Worm (Caenorhabditis elegans) whole organism, L2 larva: ENCODE measurements around the gene dap-3.

ENCODE experiments used
- C34F6.9 ChIP-seq: fragments of 150-350 bp; optimal IDR thresholded peaks from 2 replicates; lab custom pipeline; 2014; ENCODE audit warnings: missing biosample characterization, missing genetic modification characterization
- F13H6.1 ChIP-seq: sonication (generic microtip); optimal IDR thresholded peaks from 2 replicates; lab custom pipeline; 2016; ENCODE audit warnings: missing genetic modification characterization, missing compliant biosample characterization
- aly-2 ChIP-seq: fragments of 150-350 bp; optimal IDR thresholded peaks from 2 replicates; lab custom pipeline; 2014; ENCODE audit warnings: missing biosample characterization, missing genetic modification characterization
- ama-1 ChIP-seq: fragments of 150-350 bp; optimal IDR thresholded peaks from 2 replicates; lab custom pipeline; 2018; ENCODE audit warnings: inconsistent platforms
- blmp-1 ChIP-seq: sonication (generic microtip); optimal IDR thresholded peaks from 2 replicates; lab custom pipeline; 2017; ENCODE audit warnings: missing genetic modification characterization, mild to moderate bottlenecking, missing compliant biosample characterization, antibody characterized with exemption, moderate library complexity; ENCODE audit not compliant: insufficient read depth
- crh-2 ChIP-seq: sonication (generic microtip); optimal IDR thresholded peaks from 2 replicates; lab custom pipeline; 2017; ENCODE audit warnings: missing biosample characterization, missing genetic modification characterization
- egl-27 ChIP-seq: sonication (generic microtip); optimal IDR thresholded peaks from 3 replicates; lab custom pipeline; 2017; ENCODE audit warnings: missing biosample characterization, missing genetic modification reagents, missing genetic modification characterization
- elt-1 ChIP-seq: fragments of 150-350 bp; optimal IDR thresholded peaks from 2 replicates; lab custom pipeline; 2014; ENCODE audit warnings: missing biosample characterization, missing genetic modification characterization
- elt-3 ChIP-seq: sonication (generic microtip); optimal IDR thresholded peaks from 2 replicates; lab custom pipeline; 2017; ENCODE audit warnings: missing biosample characterization, missing genetic modification characterization
- fos-1 ChIP-seq: fragments of 150-350 bp; optimal IDR thresholded peaks from 2 replicates; lab custom pipeline; 2014; ENCODE audit warnings: missing biosample characterization, missing genetic modification characterization
- gmeb-1 ChIP-seq: fragments of 150-350 bp; optimal IDR thresholded peaks from 2 replicates; lab custom pipeline; 2014; ENCODE audit warnings: missing biosample characterization, missing genetic modification characterization
- lin-11 ChIP-seq: fragments of 150-350 bp; sonication (generic microtip); optimal IDR thresholded peaks from 2 replicates; lab custom pipeline; 2014; ENCODE audit warnings: missing biosample characterization, missing genetic modification characterization, inconsistent platforms, mixed read lengths
- lin-13 ChIP-seq: fragments of 150-350 bp; optimal IDR thresholded peaks from 2 replicates; lab custom pipeline; 2014; ENCODE audit warnings: missing biosample characterization, missing genetic modification reagents, missing genetic modification characterization
- lin-39 ChIP-seq: fragments of 150-350 bp; optimal IDR thresholded peaks from 2 replicates; lab custom pipeline; 2014; ENCODE audit warnings: missing biosample characterization, missing genetic modification reagents, missing genetic modification characterization
- lsy-2 ChIP-seq, 2 experiments: fragments of 150-350 bp in 1 of 2; sonication (generic microtip) in 1 of 2; optimal IDR thresholded peaks; 2 replicates each; lab custom pipeline; 2014 to 2017; ENCODE audit warnings: missing biosample characterization in 2 of 2, missing genetic modification characterization in 2 of 2
- mab-5 ChIP-seq: fragments of 150-350 bp; optimal IDR thresholded peaks from 2 replicates; lab custom pipeline; 2014; ENCODE audit warnings: missing biosample characterization, missing genetic modification characterization
- mbf-1 ChIP-seq: sonication (generic microtip); optimal IDR thresholded peaks from 2 replicates; lab custom pipeline; 2017; ENCODE audit warnings: missing biosample characterization, missing genetic modification characterization
- mdl-1 ChIP-seq, 2 experiments: fragments of 150-350 bp in 1 of 2; sonication (generic microtip) in 1 of 2; optimal IDR thresholded peaks; 2 replicates each; lab custom pipeline; 2017; ENCODE audit warnings: missing biosample characterization in 2 of 2, missing genetic modification characterization in 2 of 2
- nhr-10 ChIP-seq: sonication (generic microtip); optimal IDR thresholded peaks from 2 replicates; lab custom pipeline; 2017; ENCODE audit warnings: missing biosample characterization, missing genetic modification characterization
- nhr-11 ChIP-seq: fragments of 150-350 bp; optimal IDR thresholded peaks from 2 replicates; lab custom pipeline; 2014; ENCODE audit warnings: missing biosample characterization, missing genetic modification characterization
- nhr-12 ChIP-seq: fragments of 150-350 bp; optimal IDR thresholded peaks from 2 replicates; lab custom pipeline; 2014; ENCODE audit warnings: missing biosample characterization, missing genetic modification characterization
- nhr-129 ChIP-seq: fragments of 150-350 bp; optimal IDR thresholded peaks from 2 replicates; lab custom pipeline; 2014; ENCODE audit warnings: missing biosample characterization, missing genetic modification characterization
- nhr-21 ChIP-seq: fragments of 150-350 bp; optimal IDR thresholded peaks from 2 replicates; lab custom pipeline; 2014; ENCODE audit warnings: missing biosample characterization, missing genetic modification characterization
- nhr-237 ChIP-seq: fragments of 150-350 bp; optimal IDR thresholded peaks from 2 replicates; lab custom pipeline; 2014; ENCODE audit warnings: missing biosample characterization, missing genetic modification characterization
- nhr-25 ChIP-seq: fragments of 150-350 bp; sonication (generic microtip); optimal IDR thresholded peaks from 3 replicates; lab custom pipeline; 2014; ENCODE audit warnings: missing biosample characterization, missing genetic modification characterization
- nhr-6 ChIP-seq: fragments of 150-350 bp; optimal IDR thresholded peaks from 2 replicates; lab custom pipeline; 2014; ENCODE audit warnings: missing biosample characterization, missing genetic modification characterization
- peb-1 ChIP-seq: fragments of 150-350 bp; optimal IDR thresholded peaks from 2 replicates; lab custom pipeline; 2014; ENCODE audit warnings: missing biosample characterization, missing genetic modification characterization
- skn-1 ChIP-seq: sonication (generic microtip); optimal IDR thresholded peaks from 2 replicates; lab custom pipeline; 2017; ENCODE audit warnings: missing biosample characterization, missing genetic modification characterization
- sma-3 ChIP-seq: sonication (generic microtip); optimal IDR thresholded peaks from 2 replicates; lab custom pipeline; 2016; ENCODE audit warnings: missing genetic modification reagents, missing genetic modification characterization, missing compliant biosample characterization
- sma-9 ChIP-seq, 2 experiments: fragments of 150-350 bp in 1 of 2; sonication (generic microtip) in 1 of 2; optimal IDR thresholded peaks; 2 replicates each; lab custom pipeline; 2014 to 2016; ENCODE audit warnings: missing genetic modification characterization in 2 of 2, mild to moderate bottlenecking in 1 of 2, missing biosample characterization in 1 of 2, missing compliant biosample characterization in 1 of 2, missing genetic modification reagents in 1 of 2, moderate library complexity in 1 of 2
- snpc-4 ChIP-seq: fragments of 150-350 bp; optimal IDR thresholded peaks from 2 replicates; lab custom pipeline; 2014; ENCODE audit warnings: missing biosample characterization, missing genetic modification characterization
- unc-62 ChIP-seq: fragments of 150-350 bp; optimal IDR thresholded peaks from 2 replicates; lab custom pipeline; 2014; ENCODE audit warnings: missing biosample characterization, missing genetic modification reagents, missing genetic modification characterization
- zag-1 ChIP-seq: fragments of 150-350 bp; optimal IDR thresholded peaks from 2 replicates; lab custom pipeline; 2014; ENCODE audit warnings: missing biosample characterization, missing genetic modification characterization
- ztf-11 ChIP-seq: sonication (generic microtip); optimal IDR thresholded peaks from 2 replicates; lab custom pipeline; 2017; ENCODE audit warnings: missing biosample characterization, missing genetic modification characterization
- ztf-4 ChIP-seq: fragments of 150-350 bp; optimal IDR thresholded peaks from 2 replicates; lab custom pipeline; 2014; ENCODE audit warnings: missing biosample characterization, missing genetic modification characterization

Gene dap-3

DNA sequence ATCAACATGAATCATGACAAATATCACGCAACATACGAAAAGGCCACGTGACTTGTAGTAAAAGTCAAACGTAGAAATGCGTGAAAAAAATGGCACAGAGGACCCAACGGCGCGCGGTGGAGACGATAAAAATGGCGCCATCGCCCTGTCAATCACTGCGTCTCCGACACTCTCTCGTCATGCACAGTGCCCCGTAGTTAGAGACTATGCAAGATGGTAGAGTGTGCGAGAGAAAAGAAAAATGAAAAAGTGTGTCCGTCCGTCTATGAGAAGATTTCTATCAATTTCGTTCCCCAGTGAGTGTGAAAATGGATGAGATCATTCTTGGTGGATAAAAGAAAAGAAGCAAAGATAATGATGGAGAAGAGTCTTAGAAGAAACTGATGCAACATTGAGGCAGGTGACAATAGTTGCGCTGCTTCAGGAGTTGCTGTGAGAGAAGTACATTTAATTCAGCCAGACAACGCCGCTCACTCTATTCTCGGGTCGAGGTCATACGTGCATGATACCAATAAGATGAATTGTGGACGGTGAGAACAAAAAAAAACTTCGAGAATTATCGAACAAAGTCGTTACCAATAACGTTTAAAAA lies 25.4 kb upstream of the dap-3 start (continued):
- TF ChIP-seq F13H6.1 (tag; lab: Kevin White, UChicago) (peak; percentile 78), nhr-10 (tag; lab: Kevin White, UChicago) (no peak), zag-1 (tag; lab: Kevin White, UChicago) (no peak), mab-5 (tag; lab: Kevin White, UChicago) (no peak), lin-13 (GFP tag; lab: Kevin White, UChicago) (peak; percentile 15), peb-1 (no peak), ztf-11 (tag; lab: Kevin White, UChicago) (no peak), ama-1 (lab: Kevin White, UChicago) (no peak), elt-1 (tag; lab: Kevin White, UChicago) (no peak), egl-27 (peak; percentile 35), unc-62 (GFP tag; lab: Kevin White, UChicago) (no peak)

DNA sequence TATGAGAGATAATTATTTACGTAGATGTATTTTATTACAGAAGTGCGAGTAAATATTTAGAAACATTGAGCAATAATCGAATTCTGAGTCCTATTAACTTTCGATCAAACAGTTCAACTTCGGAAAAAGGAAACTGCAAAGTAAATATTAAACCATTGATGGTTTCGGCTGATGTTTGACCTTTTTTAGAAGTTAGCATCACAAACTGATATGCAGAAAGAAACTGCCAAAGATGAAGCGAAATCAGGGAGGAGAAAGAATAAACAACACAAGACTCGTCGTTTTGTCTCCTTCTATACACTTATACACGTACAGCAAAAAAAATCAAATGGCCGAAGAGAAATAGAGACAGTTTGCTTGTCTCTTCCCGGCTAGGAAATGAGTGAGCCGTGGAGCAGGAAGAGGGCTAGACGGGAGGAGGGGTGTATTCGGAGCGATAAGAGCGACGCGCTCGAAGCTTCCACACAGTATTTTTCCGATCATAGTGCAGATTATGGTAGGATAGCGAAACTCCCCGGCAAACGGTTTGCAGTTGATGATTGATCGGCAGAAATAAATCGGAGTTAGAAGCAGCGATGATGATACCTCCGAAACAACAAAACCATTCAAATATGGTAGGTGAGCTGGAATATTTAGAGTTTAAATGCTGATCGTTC lies 24.3 kb upstream of the dap-3 start:
- TF ChIP-seq nhr-129 (peak; percentile 23), sma-9 (GFP tag; optimal IDR thresholded peaks at IDR 0.05; lab: Kevin White, UChicago) (peak; percentile 45), sma-9 (tag; optimal IDR thresholded peaks at IDR 0.05; lab: Kevin White, UChicago) (no peak), ztf-11 (tag; lab: Kevin White, UChicago) (no peak), fos-1 (tag; lab: Kevin White, UChicago) (peak; percentile 39)
- TF ChIP-seq, all 48 proteins: peak for 3

DNA sequence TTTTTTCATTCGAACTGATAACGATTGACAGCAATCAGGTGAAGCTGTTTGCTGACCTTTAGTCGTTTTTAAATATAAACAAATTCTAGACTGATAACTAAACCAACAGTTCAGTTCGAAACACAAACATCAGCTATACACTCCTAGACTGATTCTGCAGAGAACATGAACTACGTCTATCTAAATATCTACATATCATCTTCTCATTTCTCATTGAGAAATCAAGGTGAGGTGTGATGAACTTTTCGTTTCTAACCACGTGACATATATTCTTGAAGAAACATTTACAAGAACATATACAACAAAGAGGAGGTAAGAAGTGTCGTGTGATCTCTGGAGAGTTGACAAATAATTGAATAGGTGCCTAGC lies 23.7 kb upstream of the dap-3 start:
- no peak for TF ChIP-seq elt-3
- peak; percentile 5 for TF ChIP-seq fos-1 (tag; lab: Kevin White, UChicago)
- peak; percentile 36 for TF ChIP-seq F13H6.1 (tag; lab: Kevin White, UChicago)
- no peak for TF ChIP-seq lin-11 (tag; lab: Kevin White, UChicago)
- peak; percentile 80 for TF ChIP-seq C34F6.9
- peak; percentile 37 for TF ChIP-seq gmeb-1 (tag; lab: Kevin White, UChicago)
- no peak for TF ChIP-seq mbf-1 (tag; lab: Kevin White, UChicago)
- TF ChIP-seq snpc-4 (tag; lab: Kevin White, UChicago) = peak; percentile 13
- TF ChIP-seq zag-1 (tag; lab: Kevin White, UChicago) = no peak
- TF ChIP-seq lin-39 (tag; lab: Kevin White, UChicago) = no peak
- TF ChIP-seq skn-1 (tag; lab: Kevin White, UChicago) = no peak
- peak; percentile 32 for TF ChIP-seq lin-13 (GFP tag; lab: Kevin White, UChicago)
- TF ChIP-seq sma-9 (GFP tag; optimal IDR thresholded peaks at IDR 0.05; lab: Kevin White, UChicago) = peak; percentile 77
- no peak for TF ChIP-seq sma-9 (tag; optimal IDR thresholded peaks at IDR 0.05; lab: Kevin White, UChicago)
- TF ChIP-seq mdl-1 (tag; optimal IDR thresholded peaks at IDR 0.05; lab: Kevin White, UChicago) = peak in 1 of 2 experiments; percentile 50
- TF ChIP-seq aly-2 (tag; lab: Kevin White, UChicago) = no peak
- TF ChIP-seq nhr-237 = no peak
- TF ChIP-seq lsy-2 (tag; optimal IDR thresholded peaks at IDR 0.05; lab: Kevin White, UChicago) = peak in 1 of 2 experiments; percentile 62
- peak; percentile 79 for TF ChIP-seq crh-2
- TF ChIP-seq ztf-4 = peak; percentile 93
- peak; percentile 90 for TF ChIP-seq nhr-25 (tag; lab: Kevin White, UChicago)
- peak; percentile 15 for TF ChIP-seq ama-1 (lab: Kevin White, UChicago)
- no peak for TF ChIP-seq nhr-10 (tag; lab: Kevin White, UChicago)
- TF ChIP-seq nhr-11 (tag; lab: Kevin White, UChicago) = peak; percentile 41
- peak; percentile 79 for TF ChIP-seq nhr-21 (tag; lab: Kevin White, UChicago)
- peak; percentile 85 for TF ChIP-seq nhr-129
- peak; percentile 41 for TF ChIP-seq sma-3
- peak; percentile 71 for TF ChIP-seq nhr-6 (tag; lab: Kevin White, UChicago)
- TF ChIP-seq blmp-1 = peak; percentile 75

DNA sequence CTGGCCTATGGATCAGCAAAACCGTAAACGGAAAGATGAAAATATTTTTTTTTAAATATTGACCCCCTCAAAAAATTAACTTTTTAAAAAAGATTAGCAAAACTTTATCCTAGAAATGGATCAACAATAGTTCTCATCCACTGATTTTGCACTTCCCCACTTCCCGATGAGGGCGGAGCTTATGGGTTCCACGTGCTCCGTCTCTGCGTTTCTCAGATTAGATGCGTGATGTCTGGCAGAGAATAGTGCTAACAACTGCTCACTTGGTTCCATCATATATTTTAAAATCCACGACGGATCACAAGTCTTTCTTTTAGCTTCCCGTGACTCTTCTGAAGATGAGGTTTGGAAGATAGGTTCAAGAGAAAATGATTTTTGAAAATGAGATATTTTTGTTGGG lies 22.6 kb upstream of the dap-3 start:
- TF ChIP-seq nhr-25 (tag; lab: Kevin White, UChicago) (no peak), F13H6.1 (tag; lab: Kevin White, UChicago) (peak; percentile 45), skn-1 (tag; lab: Kevin White, UChicago) (no peak), nhr-12 (tag; lab: Kevin White, UChicago) (no peak), nhr-129 (peak; percentile 58), sma-9 (GFP tag; optimal IDR thresholded peaks at IDR 0.05; lab: Kevin White, UChicago) (peak; percentile 66), sma-9 (tag; optimal IDR thresholded peaks at IDR 0.05; lab: Kevin White, UChicago) (no peak), mdl-1 (tag; optimal IDR thresholded peaks at IDR 0.05; lab: Kevin White, UChicago) (peak; percentile 6 to 43), nhr-6 (tag; lab: Kevin White, UChicago) (peak; percentile 20)
- TF ChIP-seq, all 48 proteins: peak for 5
